Fruit fly (Drosophila melanogaster) whole organism, wandering third instar larva: ENCODE measurements around the gene CG32267.
A peak's percentile ranks its signal among the peaks of the same experiment; 100 is the strongest.

Source experiments
- Abd-B ChIP-seq: fragments of >200 bp; optimal IDR thresholded peaks from 2 replicates; lab custom pipeline; 2017; ENCODE audit warnings: missing biosample characterization, missing genetic modification characterization
- CG32264 ChIP-seq: fragments of 200-800 bp; sonication (Bioruptor generic); optimal IDR thresholded peaks from 2 replicates; lab custom pipeline; 2016; ENCODE audit warnings: missing biosample characterization, missing genetic modification characterization
- CG9705 ChIP-seq: fragments of 200-800 bp; sonication (Bioruptor generic); optimal IDR thresholded peaks from 2 replicates; lab custom pipeline; 2018; ENCODE audit warnings: missing biosample characterization, mild to moderate bottlenecking, missing genetic modification characterization
- Dfd ChIP-seq: fragments of >200 bp; optimal IDR thresholded peaks from 2 replicates; lab custom pipeline; 2017; ENCODE audit warnings: missing biosample characterization, missing genetic modification characterization
- Dif ChIP-seq: fragments of 200-275, 200-300 bp; sonication (Bioruptor generic); optimal IDR thresholded peaks from 2 replicates; lab custom pipeline; 2018; ENCODE audit warnings: missing biosample characterization, missing genetic modification characterization; ENCODE audit not compliant: partially characterized antibody
- GATAd ChIP-seq: sonication (Bioruptor generic); optimal IDR thresholded peaks from 2 replicates; lab custom pipeline; 2016; ENCODE audit warnings: missing biosample characterization, missing genetic modification characterization
- HLH106 ChIP-seq: fragments of 200-800 bp; optimal IDR thresholded peaks from 3 replicates; lab custom pipeline; 2019; ENCODE audit warnings: missing biosample characterization, mild to moderate bottlenecking, missing genetic modification characterization, moderate library complexity
- Hnf4 ChIP-seq: fragments of 200-800 bp; sonication (Bioruptor generic); optimal IDR thresholded peaks from 2 replicates; lab custom pipeline; 2016; ENCODE audit warnings: missing biosample characterization, mild to moderate bottlenecking, missing genetic modification characterization
- Hr83 ChIP-seq: fragments of 200-300 bp; sonication (Bioruptor generic); optimal IDR thresholded peaks from 2 replicates; lab custom pipeline; 2016; ENCODE audit warnings: missing biosample characterization, mild to moderate bottlenecking, missing genetic modification characterization, moderate library complexity; ENCODE audit not compliant: poor library complexity, severe bottlenecking
- Jra ChIP-seq: sonication (Bioruptor generic); optimal IDR thresholded peaks from 2 replicates; lab custom pipeline; 2016; ENCODE audit warnings: missing biosample characterization, missing genetic modification characterization
- Mio ChIP-seq: sonication (Bioruptor generic); optimal IDR thresholded peaks from 2 replicates; lab custom pipeline; 2016; ENCODE audit warnings: missing biosample characterization, missing genetic modification characterization
- N ChIP-seq: fragments of >200 bp; optimal IDR thresholded peaks from 2 replicates; lab custom pipeline; 2018; ENCODE audit warnings: missing biosample characterization, missing external identifiers, missing genetic modification characterization
- Rel ChIP-seq, 2 experiments: fragments of 200-800 bp; sonication (Bioruptor generic) in 1 of 2; optimal IDR thresholded peaks; 2 replicates in 1 of 2; 3 replicates in 1 of 2; lab custom pipeline; 2016 to 2019; ENCODE audit warnings: mild to moderate bottlenecking in 2 of 2, missing biosample characterization in 2 of 2, missing genetic modification characterization in 2 of 2, moderate library complexity in 1 of 2
- Vsx2 ChIP-seq: fragments of 200-300, 225-300 bp; sonication (Bioruptor generic); optimal IDR thresholded peaks from 2 replicates; lab custom pipeline; 2018; ENCODE audit warnings: missing biosample characterization, missing genetic modification characterization; ENCODE audit not compliant: partially characterized antibody
- br ChIP-seq: fragments of 200-800 bp; sonication (Bioruptor generic); optimal IDR thresholded peaks from 2 replicates; lab custom pipeline; 2016; ENCODE audit warnings: missing biosample characterization, missing genetic modification characterization
- brk ChIP-seq: fragments of 200-800 bp; sonication (Bioruptor generic); optimal IDR thresholded peaks from 2 replicates; lab custom pipeline; 2016; ENCODE audit warnings: missing biosample characterization, mild to moderate bottlenecking, missing genetic modification characterization
- dl ChIP-seq, 2 experiments: fragments of 175-275, 200-275 bp in 1 of 2; fragments of 200-275 bp in 1 of 2; sonication (Bioruptor generic); optimal IDR thresholded peaks; lab custom pipeline; 2018; ENCODE audit warnings: mild to moderate bottlenecking in 2 of 2, missing biosample characterization in 2 of 2, missing genetic modification characterization in 2 of 2, moderate library complexity in 2 of 2; ENCODE audit not compliant: partially characterized antibody in 2 of 2, insufficient read depth in 1 of 2
- dmrt93B ChIP-seq: fragments of 200-800 bp; sonication (Bioruptor generic); optimal IDR thresholded peaks from 2 replicates; lab custom pipeline; 2018; ENCODE audit warnings: missing biosample characterization, mild to moderate bottlenecking, missing genetic modification characterization
- dsf ChIP-seq: sonication (Bioruptor generic); optimal IDR thresholded peaks from 2 replicates; lab custom pipeline; 2016; ENCODE audit warnings: missing biosample characterization, missing genetic modification characterization, borderline replicate concordance
- foxo ChIP-seq, 2 experiments: fragments of 200-800 bp; sonication (Bioruptor generic); optimal IDR thresholded peaks; 2 replicates in 1 of 2; 3 replicates in 1 of 2; lab custom pipeline; 2016 to 2017; ENCODE audit warnings: missing biosample characterization in 2 of 2, missing genetic modification characterization in 2 of 2
- fru ChIP-seq: fragments of 200-800 bp; sonication (Bioruptor generic); optimal IDR thresholded peaks from 3 replicates; lab custom pipeline; 2016; ENCODE audit warnings: missing biosample characterization, mild to moderate bottlenecking, missing genetic modification characterization
- h ChIP-seq: fragments of 200-800 bp; sonication (Bioruptor generic); optimal IDR thresholded peaks from 3 replicates; lab custom pipeline; 2016; ENCODE audit warnings: missing biosample characterization, mild to moderate bottlenecking, missing genetic modification characterization
- lola ChIP-seq: fragments of >200 bp; optimal IDR thresholded peaks from 2 replicates; lab custom pipeline; 2017; ENCODE audit warnings: missing biosample characterization, missing genetic modification characterization
- pan ChIP-seq: fragments of >200 bp; optimal IDR thresholded peaks from 2 replicates; lab custom pipeline; 2017
- psq ChIP-seq: fragments of 200-800 bp; sonication (Bioruptor generic); optimal IDR thresholded peaks from 3 replicates; lab custom pipeline; 2017; ENCODE audit warnings: missing biosample characterization, mild to moderate bottlenecking, missing genetic modification characterization, moderate library complexity
- rgr ChIP-seq: fragments of 200-800 bp; sonication (Bioruptor generic); optimal IDR thresholded peaks from 3 replicates; lab custom pipeline; 2016; ENCODE audit warnings: missing biosample characterization, mild to moderate bottlenecking, missing genetic modification characterization
- sage ChIP-seq: fragments of 200-800 bp; sonication (Bioruptor generic); optimal IDR thresholded peaks from 2 replicates; lab custom pipeline; 2016; ENCODE audit warnings: missing biosample characterization, mild to moderate bottlenecking, missing genetic modification characterization
- sv ChIP-seq: fragments of 200-800 bp; sonication (Bioruptor generic); optimal IDR thresholded peaks from 3 replicates; lab custom pipeline; 2016; ENCODE audit warnings: missing biosample characterization, missing genetic modification characterization
- tai ChIP-seq: sonication (Bioruptor generic); optimal IDR thresholded peaks from 2 replicates; lab custom pipeline; 2016; ENCODE audit warnings: missing biosample characterization, missing genetic modification characterization
- woc ChIP-seq: sonication (Bioruptor generic); optimal IDR thresholded peaks from 2 replicates; lab custom pipeline; 2016; ENCODE audit warnings: missing biosample characterization, mild to moderate bottlenecking, missing genetic modification characterization

CG32267 gene

dm6 chr3L:3456922-3457321 lies 15.0 kb downstream of the CG32267 start:
- TF ChIP-seq Vsx2 (GFP tag; lab: Kevin White, UChicago) (no peak), rgr (GFP tag; lab: Kevin White, UChicago) (no peak), CG32264 (no peak), N (no peak), Hr83 (GFP tag; lab: Kevin White, UChicago) (no peak), Jra (GFP tag; lab: Kevin White, UChicago) (no peak), dl (GFP tag; optimal IDR thresholded peaks at IDR 0.05; lab: Kevin White, UChicago; ENCODE audit: insufficient read depth in 1 of 2, partially characterized antibody in 2 of 2) (no peak)

- TF ChIP-seq pan (no peak), Abd-B (no peak), woc (GFP tag; lab: Kevin White, UChicago) (no peak), GATAd (GFP tag; lab: Kevin White, UChicago) (no peak), Jra (GFP tag; lab: Kevin White, UChicago) (no peak), N (no peak), lola (GFP tag; lab: Kevin White, UChicago) (no peak), dsf (GFP tag; lab: Kevin White, UChicago) (no peak), h (GFP tag; lab: Kevin White, UChicago) (no peak), sage (no peak), HLH106 (tag; lab: Kevin White, UChicago) (no peak), rgr (GFP tag; lab: Kevin White, UChicago) (no peak), brk (GFP tag; lab: Kevin White, UChicago) (no peak), Rel (GFP tag; optimal IDR thresholded peaks at IDR 0.05; lab: Kevin White, UChicago) (no peak), Rel (tag; optimal IDR thresholded peaks at IDR 0.05; lab: Kevin White, UChicago) (no peak), sv (GFP tag; lab: Kevin White, UChicago) (no peak)
- TF ChIP-seq, all 38 proteins: peak for 0
Measured at dm6 chr3L:3456009-3456566, 15.8 kb downstream of the CG32267 start.

- TF ChIP-seq CG9705 (GFP tag; lab: Kevin White, UChicago) (no peak), fru (no peak), brk (GFP tag; lab: Kevin White, UChicago) (no peak), Mio (GFP tag; lab: Kevin White, UChicago) (no peak), Abd-B (no peak), Dfd (no peak), Rel (GFP tag; optimal IDR thresholded peaks at IDR 0.05; lab: Kevin White, UChicago) (no peak), Rel (tag; optimal IDR thresholded peaks at IDR 0.05; lab: Kevin White, UChicago) (no peak), pan (no peak), lola (GFP tag; lab: Kevin White, UChicago) (no peak)
Measured at dm6 chr3L:3455555-3455939, 16.4 kb downstream of the CG32267 start.

- TF ChIP-seq sv (GFP tag; lab: Kevin White, UChicago) (peak; percentile 3), rgr (GFP tag; lab: Kevin White, UChicago) (no peak)
- TF ChIP-seq, all 38 proteins: peak for 1
Measured at dm6 chr3L:3454921-3455554, 16.9 kb downstream of the CG32267 start.

dm6 chr3L:3454430-3454829 lies 17.5 kb downstream of the CG32267 start:
- TF ChIP-seq tai (GFP tag; lab: Kevin White, UChicago) (no peak), Hr83 (GFP tag; lab: Kevin White, UChicago) (no peak), Dif (no peak), CG32264 (no peak), psq (GFP tag; lab: Kevin White, UChicago) (no peak), foxo (GFP tag; optimal IDR thresholded peaks at IDR 0.05; lab: Kevin White, UChicago) (no peak), Vsx2 (GFP tag; lab: Kevin White, UChicago) (no peak), N (no peak), Jra (GFP tag; lab: Kevin White, UChicago) (no peak), Abd-B (no peak), pan (no peak), Mio (GFP tag; lab: Kevin White, UChicago) (no peak), brk (GFP tag; lab: Kevin White, UChicago) (no peak)

dm6 chr3L:3452684-3453083 lies 19.2 kb downstream of the CG32267 start:
- no peak for TF ChIP-seq lola (GFP tag; lab: Kevin White, UChicago)
- no peak for TF ChIP-seq dl (GFP tag; optimal IDR thresholded peaks at IDR 0.05; lab: Kevin White, UChicago; ENCODE audit: insufficient read depth in 1 of 2, partially characterized antibody in 2 of 2)
- TF ChIP-seq N: no peak
- no peak for TF ChIP-seq Hnf4 (GFP tag; lab: Kevin White, UChicago)
- no peak for TF ChIP-seq Rel (GFP tag; optimal IDR thresholded peaks at IDR 0.05; lab: Kevin White, UChicago)
- no peak for TF ChIP-seq Rel (tag; optimal IDR thresholded peaks at IDR 0.05; lab: Kevin White, UChicago)
- no peak for TF ChIP-seq Abd-B
- no peak for TF ChIP-seq CG9705 (GFP tag; lab: Kevin White, UChicago)
- no peak for TF ChIP-seq Vsx2 (GFP tag; lab: Kevin White, UChicago)
- TF ChIP-seq Dif: no peak
- no peak for TF ChIP-seq Dfd
- TF ChIP-seq sv (GFP tag; lab: Kevin White, UChicago): no peak
- TF ChIP-seq HLH106 (tag; lab: Kevin White, UChicago): no peak
- TF ChIP-seq dmrt93B (GFP tag; lab: Kevin White, UChicago): no peak
- no peak for TF ChIP-seq br (GFP tag; lab: Kevin White, UChicago)
- TF ChIP-seq Jra (GFP tag; lab: Kevin White, UChicago): no peak
- no peak for TF ChIP-seq dsf (GFP tag; lab: Kevin White, UChicago)
- no peak for TF ChIP-seq Hr83 (GFP tag; lab: Kevin White, UChicago)
- TF ChIP-seq, all 38 proteins: peak for 0
